Worm (Caenorhabditis elegans) whole organism, L1 larva: Measurements from ENCODE around the gene ZK632.9.

Source experiments
- F16B12.6 ChIP-seq: fragments of 150-350 bp; optimal IDR thresholded peaks from 2 replicates; lab custom pipeline; 2014; ENCODE audit warnings: missing biosample characterization, missing genetic modification characterization
- Y116A8C.19 ChIP-seq: sonication (generic microtip); optimal IDR thresholded peaks from 2 replicates; lab custom pipeline; 2016; ENCODE audit warnings: missing compliant biosample characterization, missing genetic modification characterization, borderline replicate concordance
- aha-1 ChIP-seq: fragments of 150-350 bp; optimal IDR thresholded peaks from 2 replicates; lab custom pipeline; 2014; ENCODE audit warnings: missing biosample characterization, missing genetic modification characterization
- aly-2 ChIP-seq: fragments of 150-350 bp; optimal IDR thresholded peaks from 2 replicates; lab custom pipeline; 2014; ENCODE audit warnings: missing biosample characterization, missing genetic modification characterization
- ceh-63 ChIP-seq: fragments of 200-800 bp; sonication (Bioruptor generic); optimal IDR thresholded peaks from 2 replicates; lab custom pipeline; 2018; ENCODE audit warnings: mild to moderate bottlenecking, missing genetic modification characterization, missing compliant biosample characterization
- ceh-82 ChIP-seq, 3 experiments: fragments of 150-350 bp in 1 of 3; sonication (generic microtip) in 2 of 3; optimal IDR thresholded peaks; 2 replicates each; lab custom pipeline; 2014 to 2017; ENCODE audit warnings: missing biosample characterization in 3 of 3, missing genetic modification characterization in 3 of 3
- ceh-88 ChIP-seq: fragments of 200-800 bp; sonication (Bioruptor generic); IDR thresholded peaks from 2 replicates; pipeline ENCODE4 v1.3.6; 2022; ENCODE audit warnings: missing genetic modification characterization, missing compliant biosample characterization
- ceh-90 ChIP-seq: sonication (generic microtip); optimal IDR thresholded peaks from 2 replicates; lab custom pipeline; 2016; ENCODE audit warnings: missing genetic modification characterization, missing compliant biosample characterization
- dpl-1 ChIP-seq, 3 experiments: fragments of 150-350 bp in 2 of 3; sonication (generic microtip) in 1 of 3; optimal IDR thresholded peaks; 2 replicates each; lab custom pipeline; 2014 to 2017; ENCODE audit warnings: missing biosample characterization in 3 of 3, missing genetic modification characterization in 3 of 3, missing genetic modification reagents in 3 of 3
- efl-1 ChIP-seq, 4 experiments: fragments of 150-350 bp; optimal IDR thresholded peaks in 3 of 4; peaks in 1 of 4; 1 replicate in 1 of 4; 2 replicates in 3 of 4; lab custom pipeline; 2014; ENCODE audit warnings: missing biosample characterization in 2 of 4, missing genetic modification characterization in 2 of 4, missing genetic modification reagents in 2 of 4
- efl-3 ChIP-seq: fragments of 200-800 bp; sonication (Bioruptor generic); optimal IDR thresholded peaks from 2 replicates; lab custom pipeline; 2018; ENCODE audit warnings: mild to moderate bottlenecking, missing genetic modification characterization, missing compliant biosample characterization
- elt-3 ChIP-seq, 6 experiments: fragments of 150-350 bp in 1 of 6; sonication (generic microtip); optimal IDR thresholded peaks; 2 replicates each; lab custom pipeline; 2017 to 2018; ENCODE audit warnings: missing biosample characterization in 6 of 6, missing genetic modification characterization in 6 of 6, inconsistent platforms in 1 of 6
- fkh-10 ChIP-seq: sonication (generic microtip); optimal IDR thresholded peaks from 2 replicates; lab custom pipeline; 2017; ENCODE audit warnings: missing biosample characterization, missing genetic modification reagents, missing genetic modification characterization
- hlh-17 ChIP-seq: fragments of 200-800 bp; sonication (Bioruptor generic); optimal IDR thresholded peaks from 2 replicates; lab custom pipeline; 2018; ENCODE audit warnings: missing genetic modification characterization, mild to moderate bottlenecking, missing compliant biosample characterization, moderate library complexity, borderline replicate concordance
- hlh-4 ChIP-seq: sonication (generic microtip); optimal IDR thresholded peaks from 2 replicates; lab custom pipeline; 2016; ENCODE audit warnings: mild to moderate bottlenecking, missing genetic modification characterization, missing compliant biosample characterization
- hpl-2 ChIP-seq: fragments of 150-350 bp; optimal IDR thresholded peaks from 2 replicates; lab custom pipeline; 2014; ENCODE audit warnings: missing biosample characterization, missing genetic modification reagents, missing genetic modification characterization
- irx-1 ChIP-seq: sonication (generic microtip); optimal IDR thresholded peaks from 2 replicates; lab custom pipeline; 2016; ENCODE audit warnings: missing genetic modification characterization, missing compliant biosample characterization
- lin-13 ChIP-seq: fragments of 150-350 bp; optimal IDR thresholded peaks from 2 replicates; lab custom pipeline; 2014; ENCODE audit warnings: missing biosample characterization, missing genetic modification reagents, missing genetic modification characterization
- lin-35 ChIP-seq, 2 experiments: fragments of 150-350 bp; optimal IDR thresholded peaks; 2 replicates each; lab custom pipeline; 2014; ENCODE audit warnings: missing biosample characterization in 2 of 2, missing genetic modification characterization in 2 of 2, missing genetic modification reagents in 2 of 2
- lsy-2 ChIP-seq, 2 experiments: fragments of 150-350 bp; optimal IDR thresholded peaks; 2 replicates each; lab custom pipeline; 2014; ENCODE audit warnings: missing biosample characterization in 2 of 2, missing genetic modification characterization in 2 of 2
- mab-9 ChIP-seq: fragments of 200-800 bp; sonication (Bioruptor generic); IDR thresholded peaks from 2 replicates; pipeline ENCODE4 v1.3.6; 2022; ENCODE audit warnings: missing genetic modification reagents, missing genetic modification characterization, missing compliant biosample characterization
- mdl-1 ChIP-seq, 2 experiments: fragments of 150-350 bp; optimal IDR thresholded peaks; 2 replicates each; lab custom pipeline; 2014 to 2017; ENCODE audit warnings: missing biosample characterization in 2 of 2, missing genetic modification characterization in 2 of 2, inconsistent platforms in 1 of 2
- mef-2 ChIP-seq: fragments of 150-350 bp; optimal IDR thresholded peaks from 2 replicates; lab custom pipeline; 2014; ENCODE audit warnings: missing biosample characterization, missing genetic modification characterization
- nhr-12 ChIP-seq: sonication (generic microtip); optimal IDR thresholded peaks from 2 replicates; lab custom pipeline; 2017; ENCODE audit warnings: missing biosample characterization, missing genetic modification characterization
- nhr-19 ChIP-seq: fragments of 200-800 bp; sonication (Bioruptor generic); conservative IDR thresholded peaks from 2 replicates; pipeline ENCODE4 v1.3.6; 2022; ENCODE audit warnings: missing genetic modification characterization, missing compliant biosample characterization
- nhr-20 ChIP-seq: sonication (generic microtip); optimal IDR thresholded peaks from 2 replicates; lab custom pipeline; 2016; ENCODE audit warnings: mild to moderate bottlenecking, missing genetic modification characterization, missing compliant biosample characterization
- nhr-237 ChIP-seq: fragments of 150-350 bp; optimal IDR thresholded peaks from 2 replicates; lab custom pipeline; 2014; ENCODE audit warnings: missing biosample characterization, missing genetic modification characterization
- nhr-47 ChIP-seq: sonication (generic microtip); optimal IDR thresholded peaks from 2 replicates; lab custom pipeline; 2016; ENCODE audit warnings: mild to moderate bottlenecking, missing genetic modification characterization, moderate library complexity, missing compliant biosample characterization
- nhr-71 ChIP-seq: sonication (generic microtip); optimal IDR thresholded peaks from 2 replicates; lab custom pipeline; 2016; ENCODE audit warnings: mild to moderate bottlenecking, missing genetic modification characterization, moderate library complexity, missing compliant biosample characterization
- nhr-76 ChIP-seq: sonication (generic microtip); optimal IDR thresholded peaks from 2 replicates; lab custom pipeline; 2017; ENCODE audit warnings: missing biosample characterization, missing genetic modification characterization
- nhr-77 ChIP-seq: fragments of 150-350 bp; optimal IDR thresholded peaks from 2 replicates; lab custom pipeline; 2014; ENCODE audit warnings: missing biosample characterization, missing genetic modification characterization
- nhr-85 ChIP-seq: sonication (generic microtip); peaks from one replicate; lab custom pipeline; 2016; ENCODE audit warnings: missing genetic modification characterization, inconsistent platforms, missing compliant biosample characterization
- pag-3 ChIP-seq: sonication (generic microtip); optimal IDR thresholded peaks from 2 replicates; lab custom pipeline; 2017; ENCODE audit warnings: missing genetic modification characterization, mild to moderate bottlenecking, missing compliant biosample characterization, antibody characterized with exemption, borderline replicate concordance; ENCODE audit not compliant: insufficient read depth
- pqm-1 ChIP-seq: sonication (generic microtip); optimal IDR thresholded peaks from 3 replicates; lab custom pipeline; 2017; ENCODE audit warnings: missing biosample characterization, missing genetic modification characterization
- rnt-1 ChIP-seq: sonication (generic microtip); optimal IDR thresholded peaks from 2 replicates; lab custom pipeline; 2016; ENCODE audit warnings: mild to moderate bottlenecking, missing genetic modification characterization, moderate library complexity, missing compliant biosample characterization
- skn-1 ChIP-seq: fragments of 150-350 bp; optimal IDR thresholded peaks from 2 replicates; lab custom pipeline; 2014; ENCODE audit warnings: missing biosample characterization, missing genetic modification characterization
- snpc-4 ChIP-seq: fragments of 150-350 bp; optimal IDR thresholded peaks from 2 replicates; lab custom pipeline; 2014; ENCODE audit warnings: missing biosample characterization, missing genetic modification characterization
- sox-4 ChIP-seq: sonication (generic microtip); optimal IDR thresholded peaks from 2 replicates; lab custom pipeline; 2016; ENCODE audit warnings: missing genetic modification characterization, missing compliant biosample characterization
- sptf-1 ChIP-seq: fragments of 150-350 bp; optimal IDR thresholded peaks from 2 replicates; lab custom pipeline; 2014; ENCODE audit warnings: missing biosample characterization, missing genetic modification characterization
- tbx-2 ChIP-seq: sonication (generic microtip); optimal IDR thresholded peaks from 2 replicates; lab custom pipeline; 2016; ENCODE audit warnings: missing genetic modification characterization, missing compliant biosample characterization
- tlp-1 ChIP-seq: fragments of 150-350 bp; optimal IDR thresholded peaks from 2 replicates; lab custom pipeline; 2014; ENCODE audit warnings: missing biosample characterization, missing genetic modification characterization
- unc-130 ChIP-seq: fragments of 150-350 bp; optimal IDR thresholded peaks from 2 replicates; lab custom pipeline; 2017; ENCODE audit warnings: missing biosample characterization, missing genetic modification characterization, inconsistent platforms
- unc-30 ChIP-seq: sonication (generic microtip); optimal IDR thresholded peaks from 2 replicates; lab custom pipeline; 2017; ENCODE audit warnings: missing biosample characterization, missing genetic modification characterization
- unc-62 ChIP-seq: fragments of 150-350 bp; optimal IDR thresholded peaks from 2 replicates; lab custom pipeline; 2014; ENCODE audit warnings: missing biosample characterization, missing genetic modification reagents, missing genetic modification characterization
- vab-15 ChIP-seq: sonication (generic microtip); optimal IDR thresholded peaks from 2 replicates; lab custom pipeline; 2017; ENCODE audit warnings: missing genotype, mild to moderate bottlenecking, missing genetic modification characterization, missing compliant biosample characterization
- xbp-1 ChIP-seq: sonication (generic microtip); optimal IDR thresholded peaks from 2 replicates; lab custom pipeline; 2016; ENCODE audit warnings: missing genetic modification characterization, missing compliant biosample characterization
- ztf-4 ChIP-seq: fragments of 150-350 bp; optimal IDR thresholded peaks from 2 replicates; lab custom pipeline; 2014; ENCODE audit warnings: missing biosample characterization, missing genetic modification characterization

Gene ZK632.9

DNA sequence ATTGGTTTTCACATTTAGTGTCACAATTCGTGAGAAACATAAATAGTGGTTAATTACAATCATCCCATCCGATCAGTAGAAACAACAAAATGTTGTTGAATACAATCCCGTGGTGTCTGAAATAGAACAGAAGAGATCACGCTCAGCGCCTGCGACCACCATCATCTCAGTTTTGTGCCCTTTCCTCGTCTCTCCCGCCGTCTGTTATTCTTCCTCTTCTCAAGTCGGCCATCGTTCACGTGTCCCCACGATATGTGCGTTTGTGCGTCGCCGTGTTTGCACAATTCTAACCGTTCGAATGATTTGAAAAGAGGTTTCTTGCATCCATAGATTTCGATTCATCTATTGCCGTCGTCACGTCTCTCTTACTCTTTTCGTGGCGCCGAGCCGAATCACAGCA, 6.5 kb downstream of the ZK632.9 start, which contains the start of gene panl-3 (continued):
- TF ChIP-seq efl-3 (GFP tag; lab: Kevin White, UChicago) = no peak
- TF ChIP-seq hlh-17 (GFP tag; lab: Kevin White, UChicago) = no peak
- TF ChIP-seq lin-35 (GFP tag; optimal IDR thresholded peaks at IDR 0.05; lab: Kevin White, UChicago) = peak; percentile 71 to 85
- TF ChIP-seq lsy-2 (tag; optimal IDR thresholded peaks at IDR 0.05; lab: Kevin White, UChicago) = peak; percentile 73 to 80
- TF ChIP-seq aly-2 = no peak
- peak; percentile 82 for TF ChIP-seq rnt-1
- TF ChIP-seq tbx-2 = peak; percentile 86
- TF ChIP-seq pag-3 (tag; lab: Kevin White, UChicago) = no peak
- peak; percentile 18 for TF ChIP-seq snpc-4 (tag; lab: Kevin White, UChicago)
- no peak for TF ChIP-seq aha-1 (tag; lab: Kevin White, UChicago)
- TF ChIP-seq sptf-1 (tag; lab: Kevin White, UChicago) = no peak
- no peak for TF ChIP-seq sox-4 (tag; lab: Kevin White, UChicago)
- no peak for TF ChIP-seq mef-2
- TF ChIP-seq ceh-82 (tag; optimal IDR thresholded peaks at IDR 0.05; lab: Kevin White, UChicago) = peak; percentile 10 to 57 (median 38)
- no peak for TF ChIP-seq nhr-77 (tag; lab: Kevin White, UChicago)
- peak; percentile 54 to 78 (median 65) for TF ChIP-seq dpl-1 (GFP tag; optimal IDR thresholded peaks at IDR 0.05; lab: Kevin White, UChicago)
- TF ChIP-seq irx-1 (tag; lab: Kevin White, UChicago) = no peak
- peak; percentile 60 to 69 for TF ChIP-seq efl-1 (optimal IDR thresholded peaks at IDR 0.05; lab: Kevin White, UChicago)
- TF ChIP-seq efl-1 (GFP tag; optimal IDR thresholded peaks at IDR 0.05 in 1 of 2; lab: Kevin White, UChicago) = peak; percentile 71 to 96
- TF ChIP-seq nhr-19 (GFP tag; lab: Robert Waterston, UW) = peak; percentile 55
- TF ChIP-seq nhr-76 (tag; lab: Kevin White, UChicago) = no peak
- TF ChIP-seq ztf-4 = peak; percentile 51
- peak; percentile 30 for TF ChIP-seq skn-1 (tag; lab: Kevin White, UChicago)
- TF ChIP-seq ceh-90 (tag; lab: Kevin White, UChicago) = no peak
- peak; percentile 65 for TF ChIP-seq vab-15 (tag; lab: Kevin White, UChicago)
- TF ChIP-seq elt-3 (tag; optimal IDR thresholded peaks at IDR 0.05; lab: Kevin White, UChicago) = peak in 2 of 6 experiments; percentile 30 to 48
- TF ChIP-seq tlp-1 (tag; lab: Kevin White, UChicago) = no peak
- TF ChIP-seq mdl-1 (tag; optimal IDR thresholded peaks at IDR 0.05; lab: Kevin White, UChicago) = peak in 1 of 2 experiments; percentile 95
- TF ChIP-seq nhr-20 = peak; percentile 80
- TF ChIP-seq mab-9 (GFP tag; lab: Robert Waterston, UW) = peak; percentile 73
- no peak for TF ChIP-seq ceh-88 (GFP tag; lab: Robert Waterston, UW)
- TF ChIP-seq lin-13 (GFP tag; lab: Kevin White, UChicago) = peak; percentile 39
- no peak for TF ChIP-seq pqm-1 (tag; lab: Kevin White, UChicago)
- peak; percentile 69 for TF ChIP-seq nhr-47 (tag; lab: Kevin White, UChicago)
- peak; percentile 69 for TF ChIP-seq xbp-1 (tag; lab: Kevin White, UChicago)
- TF ChIP-seq nhr-71 = peak; percentile 81
- TF ChIP-seq unc-130 (tag; lab: Kevin White, UChicago) = peak; percentile 94
- TF ChIP-seq unc-30 = no peak
- no peak for TF ChIP-seq unc-62 (GFP tag; lab: Kevin White, UChicago)
- no peak for TF ChIP-seq fkh-10
- TF ChIP-seq hpl-2 = no peak
- TF ChIP-seq nhr-237 (tag; lab: Kevin White, UChicago) = no peak
- no peak for TF ChIP-seq nhr-12 (tag; lab: Kevin White, UChicago)

ce11 chrIII:9817894-9818293, 7.3 kb downstream of the ZK632.9 start:
- peak; percentile 27 for TF ChIP-seq nhr-85 (tag; lab: Kevin White, UChicago)
- no peak for TF ChIP-seq ceh-63 (GFP tag; lab: Kevin White, UChicago)
- TF ChIP-seq lsy-2 (tag; optimal IDR thresholded peaks at IDR 0.05; lab: Kevin White, UChicago) = peak; percentile 43 to 70
- TF ChIP-seq Y116A8C.19 (tag; lab: Kevin White, UChicago) = no peak
- TF ChIP-seq F16B12.6 (tag; lab: Kevin White, UChicago) = peak; percentile 2
- TF ChIP-seq hlh-4 (tag; lab: Kevin White, UChicago) = no peak
- TF ChIP-seq, all 84 proteins: peak for 3
